Worm (Caenorhabditis elegans) whole organism, midembryonic: Measurements from ENCODE around the gene cnc-8.

Experiments used
- T22C8.4 ChIP-seq: fragments of 200-800 bp; sonication (Bioruptor generic); IDR thresholded peaks from 2 replicates; pipeline ENCODE4 v1.3.6; 2022; ENCODE audit warnings: missing genetic modification characterization, missing compliant biosample characterization
- flt-1 ChIP-seq: fragments of 200-800 bp; sonication (Bioruptor generic); IDR thresholded peaks from 2 replicates; pipeline ENCODE4 v1.3.6; 2022; ENCODE audit warnings: missing genetic modification characterization, missing compliant biosample characterization
- med-1 ChIP-seq: sonication (generic microtip); optimal IDR thresholded peaks from 2 replicates; lab custom pipeline; 2017; ENCODE audit warnings: missing genetic modification characterization, mild to moderate bottlenecking, missing compliant biosample characterization, antibody characterized with exemption, missing genetic modification reagents; ENCODE audit not compliant: insufficient read depth
- ztf-23 ChIP-seq: fragments of 200-800 bp; sonication (Bioruptor generic); IDR thresholded peaks from 2 replicates; pipeline ENCODE4 v1.3.6; 2022; ENCODE audit warnings: missing genetic modification reagents, missing genetic modification characterization, missing compliant biosample characterization

ce11 chrX:10338761-10339160 lies 32.4 kb downstream of the cnc-8 start:
- TF ChIP-seq flt-1 (GFP tag; lab: Robert Waterston, UW) = no peak
- TF ChIP-seq ztf-23 (GFP tag; lab: Robert Waterston, UW) = no peak
- no peak for TF ChIP-seq med-1
- no peak for TF ChIP-seq T22C8.4
